Fruit fly (Drosophila melanogaster): ENCODE results near the gene Ubx.

Ubx gene

DNA sequence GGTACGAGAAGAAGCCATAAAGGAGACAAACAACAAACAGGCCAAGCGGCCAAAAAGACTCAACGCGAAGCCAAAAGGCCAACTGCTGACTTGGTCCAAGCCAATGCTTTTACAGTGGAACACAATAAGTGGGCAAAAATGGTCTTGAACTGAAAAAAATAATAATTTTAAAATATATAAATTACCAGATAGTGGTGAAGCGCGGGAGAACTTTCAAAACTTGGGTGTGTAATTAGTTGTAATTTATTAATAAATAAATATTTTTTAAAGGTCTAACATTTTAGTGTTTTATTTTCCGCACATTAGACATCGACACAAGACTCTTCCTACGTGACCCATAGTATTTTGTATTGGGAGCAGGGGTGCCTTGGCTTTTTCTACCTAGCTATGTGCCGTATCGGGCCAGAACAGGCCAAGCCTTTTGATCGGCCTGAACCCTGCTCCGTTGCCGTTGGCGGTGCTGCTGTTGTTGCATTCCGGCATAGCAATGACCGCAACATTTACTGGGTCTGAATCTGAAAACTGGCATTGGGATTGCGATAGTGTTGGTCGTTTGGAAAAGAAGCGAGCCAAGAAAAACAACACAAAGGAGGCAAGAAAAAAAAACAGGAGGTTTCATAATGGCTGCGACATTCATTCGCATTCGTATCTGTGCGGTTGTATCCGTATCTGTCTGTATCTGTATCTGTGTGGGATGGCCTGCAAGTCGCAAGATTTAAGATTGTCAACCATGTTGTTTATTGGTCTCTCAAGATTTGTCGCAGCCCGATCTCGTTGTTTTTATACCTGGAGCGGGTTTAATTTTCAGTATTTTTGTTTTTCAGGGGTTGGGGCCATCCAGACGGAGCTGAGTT lies 37.6 kb upstream of the Ubx start:
- TF ChIP-seq CG17829 (tag; optimal IDR thresholded peaks at IDR 0.05) (peak; percentile 77), ranshi (GFP tag; IDR thresholded peaks at IDR 0.05) (peak; percentile 49; the same call in 1 of the 2 replicates), usp (GFP tag; optimal IDR thresholded peaks at IDR 0.05) (no peak), nmo (GFP tag; optimal IDR thresholded peaks at IDR 0.05) (peak; percentile 60), lmd (GFP tag; IDR thresholded peaks at IDR 0.05) (peak; percentile 47), CG34376 (GFP tag; optimal IDR thresholded peaks at IDR 0.05) (no peak), Xrp1 (GFP tag; IDR thresholded peaks at IDR 0.05) (peak; percentile 86), Max (GFP tag; optimal IDR thresholded peaks at IDR 0.05) (peak; percentile 19), crp (GFP tag; optimal IDR thresholded peaks at IDR 0.05) (no peak), phol (tag; optimal IDR thresholded peaks at IDR 0.05) (peak; percentile 70), CG1233 (GFP tag; optimal IDR thresholded peaks at IDR 0.05) (peak; percentile 62), CG5953 (GFP tag; IDR thresholded peaks at IDR 0.05) (no peak), CG15011 (GFP tag; optimal IDR thresholded peaks at IDR 0.05) (no peak), CG10267 (tag; optimal IDR thresholded peaks at IDR 0.05) (peak; percentile 73), CG13424 (tag; optimal IDR thresholded peaks at IDR 0.05) (peak; percentile 61), psq (GFP tag; optimal IDR thresholded peaks at IDR 0.05) (no peak), ATbp (GFP tag; optimal IDR thresholded peaks at IDR 0.05) (peak; percentile 13), Kr (GFP tag; optimal IDR thresholded peaks at IDR 0.05) (peak; percentile 9), Mes4 (GFP tag; optimal IDR thresholded peaks at IDR 0.05) (no peak), CG6254 (GFP tag; optimal IDR thresholded peaks at IDR 0.05) (peak; percentile 70), zf30C (GFP tag; optimal IDR thresholded peaks at IDR 0.05) (no peak), oc (tag; optimal IDR thresholded peaks at IDR 0.05) (peak; percentile 14), CG7271 (tag; optimal IDR thresholded peaks at IDR 0.05) (peak; percentile 32), tll (GFP tag; optimal IDR thresholded peaks at IDR 0.05) (no peak), twi (tag; optimal IDR thresholded peaks at IDR 0.05) (peak; percentile 27), onecut (GFP tag; IDR thresholded peaks at IDR 0.05) (peak; percentile 21; the same call in 1 of the 2 replicates), CG8924 (tag; optimal IDR thresholded peaks at IDR 0.05) (peak; percentile 73), ab (GFP tag; optimal IDR thresholded peaks at IDR 0.05) (no peak), CG17361 (GFP tag; IDR thresholded peaks at IDR 0.05) (peak; percentile 72), NC2α (GFP tag; optimal IDR thresholded peaks at IDR 0.05) (no peak), Blimp-1 (GFP tag; optimal IDR thresholded peaks at IDR 0.05) (peak; percentile 65), Vsx1 (GFP tag; optimal IDR thresholded peaks at IDR 0.05) (peak; percentile 34), tna (GFP tag; IDR thresholded peaks at IDR 0.05; ENCODE audit: partially characterized antibody) (no peak), bsh (GFP tag; optimal IDR thresholded peaks at IDR 0.05) (peak in 1 of 2 experiments; percentile 73), seq (GFP tag; IDR thresholded peaks at IDR 0.05) (no peak), CG6272 (GFP tag; IDR thresholded peaks at IDR 0.05) (no peak), fd96Cb (tag; optimal IDR thresholded peaks at IDR 0.05) (peak; percentile 66), CG4707 (GFP tag; optimal IDR thresholded peaks at IDR 0.05) (peak; percentile 85), Hr78 (GFP tag; optimal IDR thresholded peaks at IDR 0.05) (peak in 1 of 2 experiments; percentile 12), mam (GFP tag; optimal IDR thresholded peaks at IDR 0.05) (no peak), dmrt11E (tag; optimal IDR thresholded peaks at IDR 0.05) (peak; percentile 86), gsb-n (tag; optimal IDR thresholded peaks at IDR 0.05) (peak; percentile 72), CG10321 (GFP tag; IDR thresholded peaks at IDR 0.05) (no peak), Trl (optimal IDR thresholded peaks at IDR 0.05) (no peak), Trl (GFP tag; optimal IDR thresholded peaks at IDR 0.05) (no peak), tgo (GFP tag; IDR thresholded peaks at IDR 0.05) (no peak), fd102C (GFP tag; optimal IDR thresholded peaks at IDR 0.05) (peak; percentile 20), CG3838 (GFP tag; optimal IDR thresholded peaks at IDR 0.05) (no peak)

Data from whole organism, embryonic.